Worm (Caenorhabditis elegans) whole organism, young adult: Measurements from ENCODE around the gene F22E12.3.

Experiments used
- F33H1.4 ChIP-seq: fragments of 200-800 bp; sonication (Bioruptor generic); IDR thresholded peaks from 2 replicates; pipeline ENCODE4 v1.3.6; 2022; ENCODE audit warnings: missing genetic modification reagents, missing genetic modification characterization, missing compliant biosample characterization
- F57A8.1 ChIP-seq: fragments of 200-800 bp; sonication (Bioruptor generic); optimal IDR thresholded peaks from 2 replicates; lab custom pipeline; 2018; ENCODE audit warnings: mild to moderate bottlenecking, missing genetic modification characterization, moderate library complexity, missing compliant biosample characterization
- F57C9.4 ChIP-seq: sonication (generic microtip); optimal IDR thresholded peaks from 2 replicates; lab custom pipeline; 2017; ENCODE audit warnings: mild to moderate bottlenecking, missing genetic modification characterization, missing compliant biosample characterization
- K12H6.12 ChIP-seq: fragments of 200-800 bp; sonication (Bioruptor generic); optimal IDR thresholded peaks from 2 replicates; lab custom pipeline; 2018; ENCODE audit warnings: mild to moderate bottlenecking, missing genetic modification characterization, missing compliant biosample characterization
- Y53F4B.3 ChIP-seq: fragments of 200-800 bp; sonication (Bioruptor generic); IDR thresholded peaks from 2 replicates; pipeline ENCODE4 v1.3.6; 2022; ENCODE audit warnings: missing genetic modification reagents, missing genetic modification characterization, missing compliant biosample characterization
- Y53G8AR.9 ChIP-seq: fragments of 200-800 bp; sonication (Bioruptor generic); conservative IDR thresholded peaks from 2 replicates; pipeline ENCODE4 v1.3.6; 2022; ENCODE audit warnings: missing genetic modification reagents, missing genetic modification characterization, missing compliant biosample characterization
- akir-1 ChIP-seq: fragments of 200-800 bp; sonication (Bioruptor generic); optimal IDR thresholded peaks from 2 replicates; lab custom pipeline; 2018; ENCODE audit warnings: mild to moderate bottlenecking, missing genetic modification characterization, moderate library complexity, missing compliant biosample characterization
- aptf-3 ChIP-seq: fragments of 200-800 bp; sonication (Bioruptor generic); IDR thresholded peaks from 2 replicates; pipeline ENCODE4 v1.3.6; 2022; ENCODE audit warnings: missing genetic modification characterization, missing compliant biosample characterization
- atf-7 ChIP-seq: sonication (generic microtip); optimal IDR thresholded peaks from 2 replicates; lab custom pipeline; 2017; ENCODE audit warnings: mild to moderate bottlenecking, missing genetic modification characterization, missing compliant biosample characterization
- attf-5 ChIP-seq: fragments of 200-800 bp; sonication (Bioruptor generic); optimal IDR thresholded peaks from 2 replicates; lab custom pipeline; 2018; ENCODE audit warnings: mild to moderate bottlenecking, missing genetic modification characterization, missing compliant biosample characterization
- attf-6 ChIP-seq: fragments of 200-800 bp; sonication (Bioruptor generic); IDR thresholded peaks from 2 replicates; pipeline ENCODE4 v1.3.6; 2022; ENCODE audit warnings: missing genetic modification reagents, missing genetic modification characterization, missing compliant biosample characterization
- cebp-1 ChIP-seq, 2 experiments: fragments of 200-800 bp in 1 of 2; sonication (Bioruptor generic) in 1 of 2; sonication (generic microtip) in 1 of 2; IDR thresholded peaks in 1 of 2; optimal IDR thresholded peaks in 1 of 2; 2 replicates each; pipeline versions ENCODE4 v1.3.6 to Lab custom; 2017 to 2022; ENCODE audit warnings: missing compliant biosample characterization in 2 of 2, missing genetic modification characterization in 2 of 2, mild to moderate bottlenecking in 1 of 2, missing genetic modification reagents in 1 of 2, moderate library complexity in 1 of 2
- ceh-58 ChIP-seq: fragments of 200-800 bp; sonication (Bioruptor generic); IDR thresholded peaks from 2 replicates; pipeline ENCODE4 v1.3.6; 2022; ENCODE audit warnings: missing genetic modification characterization, missing compliant biosample characterization
- dox-1 ChIP-seq: fragments of 200-800 bp; sonication (Bioruptor generic); IDR thresholded peaks from 2 replicates; pipeline ENCODE4 v1.3.6; 2022; ENCODE audit warnings: missing genetic modification reagents, missing genetic modification characterization, missing compliant biosample characterization
- egrh-3 ChIP-seq: fragments of 200-800 bp; sonication (Bioruptor generic); IDR thresholded peaks from 2 replicates; pipeline ENCODE4 v1.3.6; 2022; ENCODE audit warnings: missing genetic modification reagents, missing genetic modification characterization, missing compliant biosample characterization
- hmg-1.2 ChIP-seq: fragments of 200-800 bp; sonication (Bioruptor generic); IDR thresholded peaks from 2 replicates; pipeline ENCODE4 v1.3.6; 2022; ENCODE audit warnings: missing genetic modification reagents, missing genetic modification characterization, missing compliant biosample characterization
- hmg-20 ChIP-seq: fragments of 200-800 bp; sonication (Bioruptor generic); IDR thresholded peaks from 2 replicates; pipeline ENCODE4 v1.3.6; 2022; ENCODE audit warnings: missing genetic modification reagents, missing genetic modification characterization, missing compliant biosample characterization
- hrde-1 ChIP-seq: sonication (generic microtip); optimal IDR thresholded peaks from 2 replicates; lab custom pipeline; 2016; ENCODE audit warnings: missing genetic modification characterization, mild to moderate bottlenecking, missing compliant biosample characterization, moderate library complexity, missing genotype, missing genetic modification reagents, borderline replicate concordance
- lir-1 ChIP-seq: fragments of 200-800 bp; sonication (Bioruptor generic); conservative IDR thresholded peaks from 2 replicates; pipeline ENCODE4 v1.3.6; 2022; ENCODE audit warnings: missing genetic modification reagents, missing genetic modification characterization, missing compliant biosample characterization
- lsl-1 ChIP-seq: fragments of 200-800 bp; sonication (Bioruptor generic); optimal IDR thresholded peaks from 2 replicates; lab custom pipeline; 2018; ENCODE audit warnings: mild to moderate bottlenecking, missing genetic modification characterization, moderate library complexity, missing compliant biosample characterization
- madf-3 ChIP-seq: fragments of 200-800 bp; sonication (Bioruptor generic); IDR thresholded peaks from 2 replicates; pipeline ENCODE4 v1.3.6; 2022; ENCODE audit warnings: missing genetic modification reagents, missing genetic modification characterization, missing compliant biosample characterization
- madf-6 ChIP-seq: fragments of 200-800 bp; sonication (Bioruptor generic); IDR thresholded peaks from 2 replicates; pipeline ENCODE4 v1.3.6; 2022; ENCODE audit warnings: missing genetic modification reagents, missing genetic modification characterization, missing compliant biosample characterization
- nhr-179 ChIP-seq: sonication (generic microtip); optimal IDR thresholded peaks from 2 replicates; lab custom pipeline; 2016; ENCODE audit warnings: mild to moderate bottlenecking, missing genetic modification characterization, missing compliant biosample characterization
- snpc-3.4 ChIP-seq: sonication (generic microtip); optimal IDR thresholded peaks from 2 replicates; lab custom pipeline; 2017; ENCODE audit warnings: missing genetic modification characterization, mild to moderate bottlenecking, missing compliant biosample characterization, antibody characterized with exemption, moderate library complexity, missing genotype, missing genetic modification reagents
- tbp1 ChIP-seq: fragments of 200-800 bp; sonication (Bioruptor generic); optimal IDR thresholded peaks from 2 replicates; lab custom pipeline; 2018; ENCODE audit warnings: mild to moderate bottlenecking, missing genetic modification characterization, missing compliant biosample characterization
- unc-130 ChIP-seq: sonication (generic microtip); optimal IDR thresholded peaks from 2 replicates; lab custom pipeline; 2016; ENCODE audit warnings: missing genetic modification reagents, missing genetic modification characterization, missing compliant biosample characterization
- ztf-26 ChIP-seq: sonication (generic microtip); optimal IDR thresholded peaks from 2 replicates; lab custom pipeline; 2017; ENCODE audit warnings: missing genetic modification characterization, missing compliant biosample characterization
- ztf-6 ChIP-seq: fragments of 200-800 bp; sonication (Bioruptor generic); IDR thresholded peaks from 2 replicates; pipeline ENCODE4 v1.3.6; 2022; ENCODE audit warnings: missing genetic modification reagents, missing genetic modification characterization, missing compliant biosample characterization

Gene F22E12.3

ce11 chrV:10449947-10450346 is 13.2 kb downstream of the F22E12.3 start:
- TF ChIP-seq egrh-3 (GFP tag; lab: Robert Waterston, UW): peak; percentile 84; the same call in 1 of the 2 replicates
- TF ChIP-seq Y53F4B.3 (GFP tag; lab: Robert Waterston, UW): peak; percentile 60; the same call in 1 of the 2 replicates
- TF ChIP-seq madf-3 (GFP tag; lab: Robert Waterston, UW): 0 out of 2 replicates have a peak, but pooled peaks have one; percentile 54

ce11 chrV:10449302-10449701 is 13.9 kb downstream of the F22E12.3 start:
- TF ChIP-seq ztf-6 (GFP tag; lab: Robert Waterston, UW) (peak; percentile 71; the same call in 1 of the 2 replicates), Y53F4B.3 (GFP tag; lab: Robert Waterston, UW) (peak; percentile 95; the same call in 1 of the 2 replicates), egrh-3 (GFP tag; lab: Robert Waterston, UW) (peak; percentile 89), madf-3 (GFP tag; lab: Robert Waterston, UW) (peak; percentile 46; the same call in 1 of the 2 replicates), Y53G8AR.9 (GFP tag; lab: Robert Waterston, UW) (0 out of 2 replicates have a peak, but pooled peaks have one; percentile 16), ceh-58 (peak; percentile 90; the same call in 1 of the 2 replicates)
- TF ChIP-seq, all 124 proteins: peak for 6; not testable (repeated sequence) for 118

ce11 chrV:10441135-10442024 is 21.8 kb downstream of the F22E12.3 start, which contains the start of gene pap-1:
Gene pap-1 (plus strand): TSS chrV:10441974.
- TF ChIP-seq cebp-1 (GFP tag; IDR thresholded peaks at IDR 0.05; lab: Robert Waterston, UW): no peak
- peak; percentile 41 for TF ChIP-seq cebp-1 (tag; optimal IDR thresholded peaks at IDR 0.05; lab: Kevin White, UChicago)
- peak; percentile 97 for TF ChIP-seq hmg-1.2 (GFP tag; lab: Robert Waterston, UW)
- TF ChIP-seq unc-130: peak; percentile 22
- TF ChIP-seq attf-5 (GFP tag; lab: Kevin White, UChicago): peak; percentile 66
- TF ChIP-seq dox-1 (GFP tag; lab: Robert Waterston, UW): 0 out of 2 replicates have a peak, but pooled peaks have one; percentile 39
- no peak for TF ChIP-seq tbp1 (GFP tag; lab: Kevin White, UChicago)

DNA sequence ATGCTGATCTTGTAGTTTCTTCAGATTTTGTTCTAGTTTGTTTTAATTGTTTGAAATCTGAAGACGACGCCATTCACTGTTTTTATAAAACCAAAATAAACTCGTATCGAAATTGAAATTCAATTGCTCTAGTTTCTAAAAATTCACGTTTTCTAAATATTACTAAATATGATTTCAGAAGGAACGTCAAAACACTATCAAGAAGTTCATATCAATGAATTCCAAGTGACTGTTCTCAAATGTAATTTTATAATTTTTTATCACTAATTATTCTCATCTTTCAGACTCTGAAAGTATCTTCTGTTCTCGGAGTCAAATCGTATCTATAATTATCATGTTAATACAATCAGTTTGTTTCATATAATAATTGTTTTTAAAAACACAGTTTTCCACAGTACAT is 22.5 kb downstream of the F22E12.3 start, which contains the start of gene snf-10:
Gene snf-10 (minus strand): TSS at position 101 of the 400 bp plus-strand sequence.
- TF ChIP-seq K12H6.12 (tag; lab: Kevin White, UChicago) (no peak), hmg-20 (GFP tag; lab: Robert Waterston, UW) (no peak), lir-1 (GFP tag; lab: Robert Waterston, UW) (no peak), attf-6 (no peak), egrh-3 (GFP tag; lab: Robert Waterston, UW) (no peak), lsl-1 (no peak), hrde-1 (tag; lab: Kevin White, UChicago) (no peak), atf-7 (tag; lab: Kevin White, UChicago) (no peak), F57A8.1 (GFP tag; lab: Kevin White, UChicago) (no peak), nhr-179 (no peak), F57C9.4 (tag; lab: Kevin White, UChicago) (no peak), ztf-26 (tag; lab: Kevin White, UChicago) (no peak), aptf-3 (GFP tag; lab: Robert Waterston, UW) (no peak), akir-1 (no peak), F33H1.4 (no peak), snpc-3.4 (no peak)

- peak; percentile 81 for TF ChIP-seq lsl-1
- peak; percentile 18; the same call in 1 of the 2 replicates for TF ChIP-seq F33H1.4
- no peak for TF ChIP-seq madf-6 (GFP tag; lab: Robert Waterston, UW)
- TF ChIP-seq, all 124 proteins: peak for 2
These were observed 26.6 kb downstream of the F22E12.3 start, which contains the start of gene set-22 for ce11 chrV:10436612-10437011. Gene set-22 (plus strand): TSS chrV:10436912.
